Fruit fly (Drosophila melanogaster): Measurements from ENCODE around the gene CG42554.

dm6 chr3L:820975-821598 is 14.4 kb upstream of the CG42554 start:
- TF ChIP-seq CG8478 (optimal IDR thresholded peaks at IDR 0.05), result no peak
- no peak for TF ChIP-seq CTCF (optimal IDR thresholded peaks at IDR 0.05)

All from S2 (cell line).